Worm (Caenorhabditis elegans) whole organism, midembryonic: ENCODE measurements around the gene ced-6.

Source experiments
- T22C8.4 ChIP-seq: fragments of 200-800 bp; sonication (Bioruptor generic); IDR thresholded peaks from 2 replicates; pipeline ENCODE4 v1.3.6; 2022; ENCODE audit warnings: missing genetic modification characterization, missing compliant biosample characterization
- med-1 ChIP-seq: sonication (generic microtip); optimal IDR thresholded peaks from 2 replicates; lab custom pipeline; 2017; ENCODE audit warnings: missing genetic modification characterization, mild to moderate bottlenecking, missing compliant biosample characterization, antibody characterized with exemption, missing genetic modification reagents; ENCODE audit not compliant: insufficient read depth
- tab-1 ChIP-seq: fragments of 200-800 bp; sonication (Bioruptor generic); IDR thresholded peaks from 2 replicates; pipeline ENCODE4 v1.3.6; 2022; ENCODE audit warnings: missing genetic modification characterization, missing compliant biosample characterization

DNA sequence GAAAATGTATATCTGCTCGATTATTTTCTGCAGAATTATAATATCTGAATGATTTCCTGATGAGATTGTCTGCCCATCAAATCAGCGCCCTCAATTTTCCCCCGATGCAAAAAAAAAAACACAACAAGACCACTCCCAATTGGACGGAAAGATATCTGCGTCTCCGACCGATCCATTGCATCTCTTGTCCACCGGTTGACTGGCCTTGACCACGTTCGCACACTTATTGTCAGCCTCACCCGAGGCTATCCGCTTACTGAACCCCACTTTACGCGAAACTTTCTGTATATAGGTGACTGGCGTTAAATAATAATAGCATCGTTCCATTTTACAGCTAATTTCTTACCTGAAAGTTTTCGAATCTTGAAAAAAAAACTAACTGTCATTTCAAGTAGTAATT, 1.2 kb upstream of the ced-6 start:
- TF ChIP-seq med-1 (GFP tag; lab: Kevin White, UChicago): no peak
- TF ChIP-seq tab-1 (GFP tag; lab: Robert Waterston, UW): no peak
- TF ChIP-seq T22C8.4: no peak
